Fruit fly (Drosophila melanogaster): ENCODE results near the gene ssp2.

ssp2 gene

DNA sequence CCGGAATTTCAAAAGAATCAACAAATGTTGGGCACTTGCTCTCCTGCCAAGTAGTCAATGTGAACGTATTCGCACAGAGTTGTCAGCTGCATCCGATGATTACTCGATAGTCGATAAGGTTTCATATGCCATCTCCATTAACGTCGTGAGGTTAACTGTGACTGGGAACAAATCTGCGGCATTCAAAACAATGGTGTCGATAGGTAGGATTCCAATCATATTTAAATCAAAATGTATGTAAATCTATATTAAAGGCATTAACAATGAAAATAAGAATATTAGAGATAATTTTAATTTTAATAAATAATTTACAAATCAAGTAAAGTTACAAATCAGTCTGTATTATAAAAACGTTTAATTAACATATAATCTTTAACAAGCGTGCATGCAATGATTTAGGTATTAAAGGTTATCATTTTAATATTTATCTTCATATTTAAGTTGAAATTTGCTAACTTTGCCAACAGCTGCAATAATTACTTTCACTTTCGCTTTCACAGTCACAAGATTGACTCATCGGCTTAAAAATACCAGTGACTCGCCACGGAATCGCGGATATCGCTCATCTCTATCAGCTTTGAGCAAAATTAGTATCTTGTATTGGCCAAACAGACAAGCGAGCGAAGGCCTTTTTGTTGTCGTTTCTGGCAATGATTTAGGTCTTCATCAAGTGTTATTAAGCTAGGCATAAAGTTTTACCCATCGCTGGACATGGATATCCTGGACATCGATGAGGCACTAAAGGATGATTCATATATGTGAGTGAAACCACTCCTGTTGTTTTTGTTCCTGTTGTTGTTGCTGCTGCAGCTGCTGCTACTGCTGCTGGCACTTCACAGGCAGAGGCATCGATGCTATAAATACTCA, at the start of gene ssp2, which contains the start of the genes Meics and Nxf3 (continued):
- TF ChIP-seq Sry-β (GFP tag; optimal IDR thresholded peaks at IDR 0.05) (peak; percentile 79), CG18011 (GFP tag; optimal IDR thresholded peaks at IDR 0.05) (no peak), Fer3 (tag; optimal IDR thresholded peaks at IDR 0.05) (no peak), kni (GFP tag; optimal IDR thresholded peaks at IDR 0.05) (no peak), CG32767 (GFP tag; IDR thresholded peaks at IDR 0.05) (no peak), ind (GFP tag; optimal IDR thresholded peaks at IDR 0.05) (peak; percentile 45), sd (tag; optimal IDR thresholded peaks at IDR 0.05) (no peak), CG10654 (GFP tag; optimal IDR thresholded peaks at IDR 0.05) (no peak), CG14860 (GFP tag; IDR thresholded peaks at IDR 0.05; ENCODE audit: partially characterized antibody) (peak; percentile 49; the same call in 2 of the 3 replicates), CG4404 (GFP tag; IDR thresholded peaks at IDR 0.05) (no peak), ci (GFP tag; IDR thresholded peaks at IDR 0.05) (0 out of 3 replicates have a peak, but pooled peaks have one; percentile 45), Taf1 (GFP tag; IDR thresholded peaks at IDR 0.05) (no peak), CG14667 (GFP tag; IDR thresholded peaks at IDR 0.05) (0 out of 2 replicates have a peak, but pooled peaks have one; percentile 11), CG2678 (tag; optimal IDR thresholded peaks at IDR 0.05) (no peak), CG6765 (GFP tag; optimal IDR thresholded peaks at IDR 0.05) (no peak), CG9797 (GFP tag; optimal IDR thresholded peaks at IDR 0.05) (peak; percentile 71), CG17829 (tag; optimal IDR thresholded peaks at IDR 0.05) (peak; percentile 29), CG12659 (GFP tag; optimal IDR thresholded peaks at IDR 0.05) (peak; percentile 46), B-H1 (GFP tag; IDR thresholded peaks at IDR 0.05) (no peak), Dref (GFP tag; IDR thresholded peaks at IDR 0.05) (peak; percentile 65), grn (GFP tag; optimal IDR thresholded peaks at IDR 0.05) (no peak), amos (GFP tag; IDR thresholded peaks at IDR 0.05; ENCODE audit: partially characterized antibody) (peak; percentile 82), sr (GFP tag; IDR thresholded peaks at IDR 0.05) (no peak), Dad (GFP tag; optimal IDR thresholded peaks at IDR 0.05) (no peak), CG1832 (GFP tag; optimal IDR thresholded peaks at IDR 0.05) (no peak), run (tag; optimal IDR thresholded peaks at IDR 0.05) (no peak), zf30C (GFP tag; optimal IDR thresholded peaks at IDR 0.05) (no peak), sug (tag; optimal IDR thresholded peaks at IDR 0.05) (peak; percentile 40), Aef1 (GFP tag; IDR thresholded peaks at IDR 0.05) (no peak; the same call in 2 of the 3 replicates), CG6689 (GFP tag; IDR thresholded peaks at IDR 0.05) (no peak), Antp (GFP tag; optimal IDR thresholded peaks at IDR 0.05) (peak; percentile 32), CG13424 (tag; optimal IDR thresholded peaks at IDR 0.05) (peak; percentile 16), CG33213 (GFP tag; optimal IDR thresholded peaks at IDR 0.05) (peak; percentile 3), Hr39 (optimal IDR thresholded peaks at IDR 0.05) (no peak), CG17802 (tag; optimal IDR thresholded peaks at IDR 0.05) (no peak), CG10543 (GFP tag; optimal IDR thresholded peaks at IDR 0.05) (peak; percentile 42), CG18764 (GFP tag; optimal IDR thresholded peaks at IDR 0.05) (no peak), CG16813 (GFP tag; IDR thresholded peaks at IDR 0.05; ENCODE audit: partially characterized antibody) (peak; percentile 78), crp (GFP tag; optimal IDR thresholded peaks at IDR 0.05) (peak in 1 of 2 experiments; percentile 47), CG16815 (GFP tag; optimal IDR thresholded peaks at IDR 0.05) (no peak), Hey (tag; optimal IDR thresholded peaks at IDR 0.05) (no peak), lilli (GFP tag; optimal IDR thresholded peaks at IDR 0.05) (peak; percentile 19), eyg (GFP tag; optimal IDR thresholded peaks at IDR 0.05) (no peak), slou (GFP tag; optimal IDR thresholded peaks at IDR 0.05) (no peak), Sin3A (optimal IDR thresholded peaks at IDR 0.05) (peak; percentile 13), CG11456 (GFP tag; IDR thresholded peaks at IDR 0.05) (peak; percentile 64; the same call in 2 of the 3 replicates), CG15073 (GFP tag; optimal IDR thresholded peaks at IDR 0.05) (no peak), CG2116 (GFP tag; optimal IDR thresholded peaks at IDR 0.05) (peak; percentile 57), CG3995 (GFP tag; optimal IDR thresholded peaks at IDR 0.05) (peak; percentile 98)
